Worm (Caenorhabditis elegans) whole organism, L2 larva: Measurements from ENCODE around the gene dgn-1.
A peak's percentile ranks its signal among the peaks of the same experiment; 100 is the strongest.

ENCODE experiments used
- C34F6.9 ChIP-seq: fragments of 150-350 bp; optimal IDR thresholded peaks from 2 replicates; lab custom pipeline; 2014; ENCODE audit warnings: missing biosample characterization, missing genetic modification characterization
- F13H6.1 ChIP-seq: sonication (generic microtip); optimal IDR thresholded peaks from 2 replicates; lab custom pipeline; 2016; ENCODE audit warnings: missing genetic modification characterization, missing compliant biosample characterization
- R02D3.7 ChIP-seq: fragments of 150-350 bp; optimal IDR thresholded peaks from 2 replicates; lab custom pipeline; 2014; ENCODE audit warnings: missing biosample characterization, missing genetic modification characterization
- Y55F3AM.14 ChIP-seq: fragments of 200-800 bp; sonication (Bioruptor generic); optimal IDR thresholded peaks from 2 replicates; lab custom pipeline; 2018; ENCODE audit warnings: mild to moderate bottlenecking, missing genetic modification characterization, missing compliant biosample characterization
- ZK546.5 ChIP-seq: sonication (generic microtip); optimal IDR thresholded peaks from 2 replicates; lab custom pipeline; 2017; ENCODE audit warnings: missing biosample characterization, missing genetic modification characterization
- ama-1 ChIP-seq: fragments of 150-350 bp; optimal IDR thresholded peaks from 2 replicates; lab custom pipeline; 2018; ENCODE audit warnings: inconsistent platforms
- blmp-1 ChIP-seq: sonication (generic microtip); optimal IDR thresholded peaks from 2 replicates; lab custom pipeline; 2017; ENCODE audit warnings: missing genetic modification characterization, mild to moderate bottlenecking, missing compliant biosample characterization, antibody characterized with exemption, moderate library complexity; ENCODE audit not compliant: insufficient read depth
- crh-2 ChIP-seq: sonication (generic microtip); optimal IDR thresholded peaks from 2 replicates; lab custom pipeline; 2017; ENCODE audit warnings: missing biosample characterization, missing genetic modification characterization
- dmd-4 ChIP-seq: sonication (generic microtip); optimal IDR thresholded peaks from 2 replicates; lab custom pipeline; 2017; ENCODE audit warnings: missing biosample characterization, missing genetic modification characterization
- elt-1 ChIP-seq: fragments of 150-350 bp; optimal IDR thresholded peaks from 2 replicates; lab custom pipeline; 2014; ENCODE audit warnings: missing biosample characterization, missing genetic modification characterization
- elt-3 ChIP-seq: sonication (generic microtip); optimal IDR thresholded peaks from 2 replicates; lab custom pipeline; 2017; ENCODE audit warnings: missing biosample characterization, missing genetic modification characterization
- fos-1 ChIP-seq: fragments of 150-350 bp; optimal IDR thresholded peaks from 2 replicates; lab custom pipeline; 2014; ENCODE audit warnings: missing biosample characterization, missing genetic modification characterization
- lin-39 ChIP-seq: fragments of 150-350 bp; optimal IDR thresholded peaks from 2 replicates; lab custom pipeline; 2014; ENCODE audit warnings: missing biosample characterization, missing genetic modification reagents, missing genetic modification characterization
- mab-5 ChIP-seq: fragments of 150-350 bp; optimal IDR thresholded peaks from 2 replicates; lab custom pipeline; 2014; ENCODE audit warnings: missing biosample characterization, missing genetic modification characterization
- mbf-1 ChIP-seq: sonication (generic microtip); optimal IDR thresholded peaks from 2 replicates; lab custom pipeline; 2017; ENCODE audit warnings: missing biosample characterization, missing genetic modification characterization
- mdl-1 ChIP-seq, 2 experiments: fragments of 150-350 bp in 1 of 2; sonication (generic microtip) in 1 of 2; optimal IDR thresholded peaks; 2 replicates each; lab custom pipeline; 2017; ENCODE audit warnings: missing biosample characterization in 2 of 2, missing genetic modification characterization in 2 of 2
- nhr-11 ChIP-seq: fragments of 150-350 bp; optimal IDR thresholded peaks from 2 replicates; lab custom pipeline; 2014; ENCODE audit warnings: missing biosample characterization, missing genetic modification characterization
- nhr-21 ChIP-seq: fragments of 150-350 bp; optimal IDR thresholded peaks from 2 replicates; lab custom pipeline; 2014; ENCODE audit warnings: missing biosample characterization, missing genetic modification characterization
- nhr-23 ChIP-seq: fragments of 150-350 bp; optimal IDR thresholded peaks from 2 replicates; lab custom pipeline; 2014; ENCODE audit warnings: missing biosample characterization, missing genetic modification reagents, missing genetic modification characterization
- nhr-237 ChIP-seq: fragments of 150-350 bp; optimal IDR thresholded peaks from 2 replicates; lab custom pipeline; 2014; ENCODE audit warnings: missing biosample characterization, missing genetic modification characterization
- nhr-6 ChIP-seq: fragments of 150-350 bp; optimal IDR thresholded peaks from 2 replicates; lab custom pipeline; 2014; ENCODE audit warnings: missing biosample characterization, missing genetic modification characterization
- peb-1 ChIP-seq: fragments of 150-350 bp; optimal IDR thresholded peaks from 2 replicates; lab custom pipeline; 2014; ENCODE audit warnings: missing biosample characterization, missing genetic modification characterization
- sem-4 ChIP-seq: fragments of 150-350 bp; optimal IDR thresholded peaks from 2 replicates; lab custom pipeline; 2014; ENCODE audit warnings: missing biosample characterization, missing genetic modification reagents, missing genetic modification characterization
- sma-9 ChIP-seq, 2 experiments: fragments of 150-350 bp in 1 of 2; sonication (generic microtip) in 1 of 2; optimal IDR thresholded peaks; 2 replicates each; lab custom pipeline; 2014 to 2016; ENCODE audit warnings: missing genetic modification characterization in 2 of 2, mild to moderate bottlenecking in 1 of 2, missing biosample characterization in 1 of 2, missing compliant biosample characterization in 1 of 2, missing genetic modification reagents in 1 of 2, moderate library complexity in 1 of 2
- unc-39 ChIP-seq: fragments of 150-350 bp; optimal IDR thresholded peaks from 2 replicates; lab custom pipeline; 2014; ENCODE audit warnings: missing biosample characterization, missing genetic modification characterization
- unc-55 ChIP-seq: fragments of 150-350 bp; sonication (generic microtip); optimal IDR thresholded peaks from 3 replicates; lab custom pipeline; 2014; ENCODE audit warnings: missing biosample characterization, missing genetic modification reagents, missing genetic modification characterization
- zag-1 ChIP-seq: fragments of 150-350 bp; optimal IDR thresholded peaks from 2 replicates; lab custom pipeline; 2014; ENCODE audit warnings: missing biosample characterization, missing genetic modification characterization
- ztf-11 ChIP-seq: sonication (generic microtip); optimal IDR thresholded peaks from 2 replicates; lab custom pipeline; 2017; ENCODE audit warnings: missing biosample characterization, missing genetic modification characterization
- ztf-4 ChIP-seq: fragments of 150-350 bp; optimal IDR thresholded peaks from 2 replicates; lab custom pipeline; 2014; ENCODE audit warnings: missing biosample characterization, missing genetic modification characterization

dgn-1 gene

ce11 chrX:10951922-10952321, 23.1 kb upstream of the dgn-1 start:
- TF ChIP-seq sem-4 (tag; lab: Kevin White, UChicago) (no peak), ztf-4 (tag; lab: Kevin White, UChicago) (no peak), nhr-11 (tag; lab: Kevin White, UChicago) (no peak), fos-1 (tag; lab: Kevin White, UChicago) (peak; percentile 7)

ce11 chrX:10951168-10951567, 22.4 kb upstream of the dgn-1 start, which contains the start of gene K09C8.7:
Gene K09C8.7 (minus strand): TSS chrX:10951393.
- no peak for TF ChIP-seq nhr-21 (tag; lab: Kevin White, UChicago)
- TF ChIP-seq mab-5 (tag; lab: Kevin White, UChicago): no peak
- TF ChIP-seq unc-39 (tag; lab: Kevin White, UChicago): no peak
- TF ChIP-seq dmd-4: no peak
- TF ChIP-seq nhr-23: no peak
- no peak for TF ChIP-seq zag-1
- no peak for TF ChIP-seq nhr-6
- no peak for TF ChIP-seq sma-9 (GFP tag; optimal IDR thresholded peaks at IDR 0.05; lab: Kevin White, UChicago)
- TF ChIP-seq sma-9 (tag; optimal IDR thresholded peaks at IDR 0.05; lab: Kevin White, UChicago): no peak
- no peak for TF ChIP-seq crh-2
- TF ChIP-seq unc-55 (GFP tag; lab: Kevin White, UChicago): no peak
- TF ChIP-seq, all 48 proteins: peak for 0

ce11 chrX:10948852-10949251, 20.1 kb upstream of the dgn-1 start, which contains the start of gene T21B6.3:
Gene T21B6.3 (minus strand): TSS chrX:10948952.
- no peak for TF ChIP-seq blmp-1 (tag; lab: Kevin White, UChicago)
- TF ChIP-seq elt-1 (tag; lab: Kevin White, UChicago): no peak
- TF ChIP-seq sma-9 (GFP tag; optimal IDR thresholded peaks at IDR 0.05; lab: Kevin White, UChicago): no peak
- TF ChIP-seq sma-9 (tag; optimal IDR thresholded peaks at IDR 0.05; lab: Kevin White, UChicago): no peak
- TF ChIP-seq nhr-6: no peak
- no peak for TF ChIP-seq ztf-11
- no peak for TF ChIP-seq sem-4 (tag; lab: Kevin White, UChicago)
- no peak for TF ChIP-seq elt-3 (tag; lab: Kevin White, UChicago)
- no peak for TF ChIP-seq mdl-1 (tag; optimal IDR thresholded peaks at IDR 0.05; lab: Kevin White, UChicago)
- TF ChIP-seq mab-5 (tag; lab: Kevin White, UChicago): no peak
- TF ChIP-seq, all 48 proteins: peak for 0

ce11 chrX:10941255-10941654, 12.5 kb upstream of the dgn-1 start, which contains the start of gene pho-7:
Gene pho-7 (minus strand): TSS chrX:10941355.
- no peak for TF ChIP-seq R02D3.7 (tag; lab: Kevin White, UChicago)

ce11 chrX:10933308-10934014, 4.7 kb upstream of the dgn-1 start:
- TF ChIP-seq nhr-237 (tag; lab: Kevin White, UChicago) (no peak), mbf-1 (tag; lab: Kevin White, UChicago) (no peak), mab-5 (tag; lab: Kevin White, UChicago) (no peak)

DNA sequence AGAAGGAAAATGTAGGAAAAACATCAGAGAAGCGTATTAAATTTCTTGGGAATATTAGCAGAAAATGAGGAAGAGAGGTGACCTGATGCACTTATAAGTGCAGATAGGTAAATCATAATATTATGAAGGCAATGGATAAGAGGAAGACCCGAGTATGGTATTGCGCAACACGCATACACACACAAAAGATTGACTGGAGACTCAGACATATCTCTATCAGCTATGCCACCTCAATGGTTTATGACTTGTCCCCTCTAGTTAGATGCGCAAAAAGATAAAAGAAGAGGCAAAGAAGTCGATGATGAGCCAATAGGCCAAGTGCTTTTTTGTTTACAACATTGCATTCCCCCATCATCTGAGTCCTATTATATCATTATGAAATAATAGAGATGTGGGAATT, 3.3 kb upstream of the dgn-1 start:
- no peak for TF ChIP-seq fos-1 (tag; lab: Kevin White, UChicago)
- TF ChIP-seq ZK546.5 (tag; lab: Kevin White, UChicago): no peak
- no peak for TF ChIP-seq lin-39 (tag; lab: Kevin White, UChicago)
- TF ChIP-seq nhr-11 (tag; lab: Kevin White, UChicago): no peak
- no peak for TF ChIP-seq unc-39 (tag; lab: Kevin White, UChicago)
- TF ChIP-seq C34F6.9 (tag; lab: Kevin White, UChicago): no peak
- TF ChIP-seq mbf-1 (tag; lab: Kevin White, UChicago): no peak
- TF ChIP-seq F13H6.1: no peak
- no peak for TF ChIP-seq sma-9 (GFP tag; optimal IDR thresholded peaks at IDR 0.05; lab: Kevin White, UChicago)
- TF ChIP-seq sma-9 (tag; optimal IDR thresholded peaks at IDR 0.05; lab: Kevin White, UChicago): no peak
- TF ChIP-seq peb-1 (tag; lab: Kevin White, UChicago): no peak

ce11 chrX:10927136-10927535, 1.7 kb downstream of the dgn-1 start:
- TF ChIP-seq ztf-4 (tag; lab: Kevin White, UChicago): no peak
- TF ChIP-seq mbf-1 (tag; lab: Kevin White, UChicago): no peak
- TF ChIP-seq Y55F3AM.14 (GFP tag; lab: Kevin White, UChicago): no peak
- TF ChIP-seq nhr-11 (tag; lab: Kevin White, UChicago): no peak
- TF ChIP-seq mab-5 (tag; lab: Kevin White, UChicago): no peak
- TF ChIP-seq mdl-1 (tag; optimal IDR thresholded peaks at IDR 0.05; lab: Kevin White, UChicago): no peak
- TF ChIP-seq nhr-23: no peak
- no peak for TF ChIP-seq ama-1 (lab: Kevin White, UChicago)
- TF ChIP-seq, all 48 proteins: peak for 0
